Worm (Caenorhabditis elegans): ENCODE data around the gene mak-1.

mak-1 gene

DNA sequence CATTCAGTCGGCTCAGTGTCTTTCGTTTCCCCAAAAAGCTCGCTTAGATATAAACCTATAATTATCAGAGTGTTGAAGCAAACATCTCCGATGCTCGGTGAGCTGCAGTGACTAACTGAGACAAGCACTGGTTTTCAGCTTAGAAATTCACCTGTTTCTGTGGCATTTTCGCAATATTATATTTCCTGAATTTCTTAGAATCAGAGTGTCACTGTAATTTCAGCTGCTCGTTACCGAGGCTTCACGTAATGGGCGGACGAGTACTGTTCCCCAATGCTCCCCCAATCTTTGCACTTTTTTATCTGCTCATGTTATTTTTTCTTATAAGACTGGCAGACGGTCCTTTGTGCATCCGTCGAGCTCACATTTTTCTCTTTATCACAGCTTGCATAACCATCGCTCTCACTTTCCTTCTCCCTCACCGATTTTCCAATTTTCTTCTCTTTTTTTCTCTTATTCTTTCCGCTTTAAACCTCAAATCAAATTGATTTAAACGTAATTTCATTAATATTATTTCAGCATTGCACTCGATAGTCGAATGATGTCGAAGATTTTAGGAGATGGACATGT, 21.8 kb upstream of the mak-1 start, which contains the start of gene trcs-2:
TSS of gene trcs-2 (plus strand) at position 520 of the 570 bp plus-strand sequence.
- no peak for TF ChIP-seq him-1 (tag; optimal IDR thresholded peaks at IDR 0.05)

ce11 chrII:8726700-8727099, 17.2 kb upstream of the mak-1 start, which contains the start of gene T01B7.9:
T01B7.9 (minus strand) TSS chrII:8726800.
- TF ChIP-seq him-1 (tag; optimal IDR thresholded peaks at IDR 0.05) (no peak), dao-5 (tag; optimal IDR thresholded peaks at IDR 0.05) (no peak), W03F9.2 (tag; optimal IDR thresholded peaks at IDR 0.05) (no peak)

ce11 chrII:8730281-8730680, 13.6 kb upstream of the mak-1 start:
- TF ChIP-seq him-1 (tag; optimal IDR thresholded peaks at IDR 0.05) (no peak), dao-5 (tag; optimal IDR thresholded peaks at IDR 0.05) (no peak), W03F9.2 (tag; optimal IDR thresholded peaks at IDR 0.05) (no peak)

ce11 chrII:8730960-8731693, 12.7 kb upstream of the mak-1 start:
- TF ChIP-seq him-1 (tag; optimal IDR thresholded peaks at IDR 0.05) (no peak), W03F9.2 (tag; optimal IDR thresholded peaks at IDR 0.05) (no peak), dao-5 (tag; optimal IDR thresholded peaks at IDR 0.05) (no peak)

ce11 chrII:8731736-8732229, 12.1 kb upstream of the mak-1 start:
- TF ChIP-seq dao-5 (tag; optimal IDR thresholded peaks at IDR 0.05), result no peak
- no peak for TF ChIP-seq him-1 (tag; optimal IDR thresholded peaks at IDR 0.05)
- TF ChIP-seq W03F9.2 (tag; optimal IDR thresholded peaks at IDR 0.05), result no peak

ce11 chrII:8732339-8733100, 11.4 kb upstream of the mak-1 start, which contains the start of gene rol-6:
rol-6 (plus strand) TSS chrII:8733050.
- TF ChIP-seq W03F9.2 (tag; optimal IDR thresholded peaks at IDR 0.05) (no peak), him-1 (tag; optimal IDR thresholded peaks at IDR 0.05) (no peak), dao-5 (tag; optimal IDR thresholded peaks at IDR 0.05) (no peak)

ce11 chrII:8733627-8734026, 10.2 kb upstream of the mak-1 start:
- TF ChIP-seq W03F9.2 (tag; optimal IDR thresholded peaks at IDR 0.05) (no peak), dao-5 (tag; optimal IDR thresholded peaks at IDR 0.05) (no peak), him-1 (tag; optimal IDR thresholded peaks at IDR 0.05) (no peak)

- TF ChIP-seq dao-5 (tag; optimal IDR thresholded peaks at IDR 0.05), result no peak
- TF ChIP-seq W03F9.2 (tag; optimal IDR thresholded peaks at IDR 0.05), result no peak
- no peak for TF ChIP-seq him-1 (tag; optimal IDR thresholded peaks at IDR 0.05)
Observed at ce11 chrII:8737456-8737855, 6.4 kb upstream of the mak-1 start, which contains the start of gene idpb-4. idpb-4 (minus strand) TSS chrII:8737556.

DNA sequence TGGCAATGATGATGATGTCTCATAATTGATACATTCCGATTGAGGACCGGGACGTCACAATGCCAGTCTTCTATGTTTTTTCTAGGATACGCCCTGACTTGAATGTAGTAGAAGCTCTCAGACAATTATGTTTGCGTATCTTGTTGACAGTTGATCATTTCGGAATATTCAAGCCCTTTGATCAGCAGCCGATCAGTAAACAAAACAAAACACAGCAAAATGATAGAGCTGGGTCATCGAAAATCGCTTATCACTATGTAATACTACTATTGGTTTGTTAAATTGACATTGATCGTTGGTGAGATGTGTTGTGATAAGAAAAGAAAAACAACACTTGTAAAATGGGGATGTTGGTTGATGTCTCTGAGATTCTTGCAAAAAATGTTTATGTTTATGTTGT, 5.6 kb upstream of the mak-1 start:
- TF ChIP-seq W03F9.2 (tag; optimal IDR thresholded peaks at IDR 0.05) (no peak), dao-5 (tag; optimal IDR thresholded peaks at IDR 0.05) (no peak)

- TF ChIP-seq W03F9.2 (tag; optimal IDR thresholded peaks at IDR 0.05), result no peak
- no peak for TF ChIP-seq dao-5 (tag; optimal IDR thresholded peaks at IDR 0.05)
- no peak for TF ChIP-seq him-1 (tag; optimal IDR thresholded peaks at IDR 0.05)
Observed at ce11 chrII:8738955-8739354, 4.9 kb upstream of the mak-1 start.

DNA sequence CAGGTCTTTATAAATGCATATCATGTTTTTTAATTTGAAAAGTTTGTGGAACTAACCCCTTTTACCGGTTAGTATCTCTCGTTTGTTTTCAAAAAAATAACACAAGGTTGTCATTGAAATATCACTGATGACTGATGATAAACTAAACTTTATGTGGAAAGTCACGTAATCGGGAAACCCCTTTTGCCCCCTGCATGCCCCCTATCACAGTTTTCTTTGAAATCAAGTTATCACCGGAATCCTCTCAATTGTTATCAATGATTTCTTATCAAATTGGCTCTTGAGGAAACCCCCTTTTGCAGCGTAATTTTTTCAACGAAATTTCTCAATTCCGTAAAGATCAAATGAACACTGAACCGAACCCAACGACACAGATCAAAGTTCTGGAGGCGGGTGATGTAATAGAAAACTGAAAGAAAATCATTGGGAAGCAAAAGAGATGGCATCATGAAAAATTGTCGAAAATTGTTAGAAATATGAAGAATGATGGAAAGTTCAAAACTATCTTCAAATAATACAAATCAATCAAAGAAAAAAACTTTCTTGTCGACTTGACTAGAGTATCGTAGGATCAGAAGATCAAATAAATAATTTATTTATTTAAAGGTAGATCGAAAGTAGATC, 3.4 kb upstream of the mak-1 start:
- TF ChIP-seq W03F9.2 (tag; optimal IDR thresholded peaks at IDR 0.05) (no peak), him-1 (tag; optimal IDR thresholded peaks at IDR 0.05) (no peak), dao-5 (tag; optimal IDR thresholded peaks at IDR 0.05) (no peak)

DNA sequence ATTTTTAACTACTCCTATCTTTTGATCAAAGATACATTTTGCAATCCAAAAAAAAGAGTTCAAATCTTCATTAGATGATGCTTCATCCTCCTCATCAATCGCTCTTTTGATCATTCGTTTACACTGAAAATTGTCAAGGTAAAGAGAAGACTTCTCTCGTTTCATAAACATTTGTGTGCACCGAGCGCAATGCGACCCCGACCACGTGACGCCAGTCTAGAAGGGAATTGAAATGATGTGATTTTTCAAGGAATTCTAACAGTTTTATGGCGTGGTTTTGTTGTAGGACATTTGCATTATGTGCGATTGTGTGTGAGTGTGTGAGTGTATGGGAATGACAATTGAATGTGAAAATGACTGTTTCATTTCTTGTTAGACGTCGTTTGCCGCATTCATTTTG, 2.6 kb upstream of the mak-1 start:
- TF ChIP-seq W03F9.2 (tag; optimal IDR thresholded peaks at IDR 0.05), result no peak
- no peak for TF ChIP-seq him-1 (tag; optimal IDR thresholded peaks at IDR 0.05)
- TF ChIP-seq dao-5 (tag; optimal IDR thresholded peaks at IDR 0.05), result no peak

DNA sequence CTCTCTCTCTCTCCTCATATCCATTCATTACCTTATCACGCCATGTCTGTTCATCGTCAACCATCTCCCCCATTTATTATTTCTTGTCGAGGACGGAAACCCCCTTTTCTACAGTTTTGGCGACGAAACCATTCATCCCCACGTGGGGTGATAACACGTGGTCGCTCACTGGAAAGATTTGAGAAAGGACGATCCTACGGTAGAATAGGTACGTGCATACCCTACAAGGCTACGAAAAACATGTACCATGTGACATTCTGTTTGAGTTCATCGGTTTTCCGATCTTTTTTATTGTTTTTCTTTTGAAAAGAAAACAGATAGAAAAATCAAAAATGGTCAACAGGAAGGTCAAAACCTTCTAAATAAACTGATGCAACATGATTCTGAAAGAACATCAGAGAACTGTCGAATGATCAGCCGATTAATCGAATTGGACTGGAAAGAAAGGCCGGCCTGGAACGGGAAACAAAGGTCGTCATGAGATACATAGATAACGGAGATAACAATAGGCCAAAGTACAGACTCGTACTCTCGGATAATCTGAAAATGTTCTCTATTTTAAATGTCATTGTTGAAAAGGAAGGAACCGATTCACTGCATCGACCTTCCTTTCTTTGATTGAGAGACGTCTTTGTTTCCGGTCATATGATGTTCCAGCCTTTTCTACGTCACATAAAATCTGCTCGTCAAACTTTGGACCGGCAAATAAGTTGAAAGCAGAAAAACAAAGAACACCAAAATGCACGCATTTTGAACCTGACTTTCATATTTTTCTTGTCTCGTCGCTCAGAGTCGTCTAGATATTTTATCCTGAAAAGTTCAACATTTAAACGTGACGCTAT, 1.6 kb upstream of the mak-1 start:
- no peak for TF ChIP-seq dao-5 (tag; optimal IDR thresholded peaks at IDR 0.05)
- no peak for TF ChIP-seq him-1 (tag; optimal IDR thresholded peaks at IDR 0.05)
- no peak for TF ChIP-seq W03F9.2 (tag; optimal IDR thresholded peaks at IDR 0.05)
